Fruit fly (Drosophila melanogaster) whole organism, embryonic: ENCODE data around the gene Yip1d1.

Experiments
- Adf1 ChIP-seq: fragments of 200-800 bp; sonication (Bioruptor generic); IDR thresholded peaks from 2 replicates; pipeline ENCODE4 v1.3.6; 2022; ENCODE audit warnings: missing biosample characterization, missing genetic modification characterization
- CG12104 ChIP-seq: fragments of 200-800 bp; sonication (Bioruptor generic); optimal IDR thresholded peaks from 3 replicates; lab custom pipeline; 2016; ENCODE audit warnings: missing biosample characterization, missing genetic modification characterization
- CG32772 ChIP-seq: fragments of 200-800 bp; sonication (Bioruptor generic); IDR thresholded peaks from 2 replicates; pipeline ENCODE4 v1.3.6; 2022; ENCODE audit warnings: missing biosample characterization, missing genetic modification characterization
- CG4360 ChIP-seq: fragments of 200-800 bp; sonication (Bioruptor generic); IDR thresholded peaks from 2 replicates; pipeline ENCODE4 v1.3.6; 2022; ENCODE audit warnings: missing biosample characterization, missing genetic modification characterization
- CG8478 ChIP-seq: fragments of >200 bp; optimal IDR thresholded peaks from 2 replicates; lab custom pipeline; 2018
- Dp ChIP-seq: fragments of 200-800 bp; sonication (Bioruptor generic); optimal IDR thresholded peaks from 2 replicates; lab custom pipeline; 2018; ENCODE audit warnings: missing biosample characterization, mild to moderate bottlenecking, missing genetic modification characterization, moderate library complexity
- Lpt ChIP-seq: fragments of >200 bp; optimal IDR thresholded peaks from 2 replicates; lab custom pipeline; 2018; ENCODE audit warnings: missing biosample characterization, missing genetic modification characterization
- Rfx ChIP-seq: fragments of 200-800 bp; sonication (Bioruptor generic); IDR thresholded peaks from 2 replicates; pipeline ENCODE4 v1.3.6; 2022; ENCODE audit warnings: missing biosample characterization, missing genetic modification characterization
- kay ChIP-seq: fragments of 200-800 bp; sonication (Bioruptor generic); optimal IDR thresholded peaks from 2 replicates; lab custom pipeline; 2016; ENCODE audit warnings: missing biosample characterization, missing genetic modification characterization
- pnt ChIP-seq: fragments of 200-800 bp; sonication (Bioruptor generic); optimal IDR thresholded peaks from 3 replicates; lab custom pipeline; 2016; ENCODE audit warnings: missing biosample characterization, missing genetic modification characterization
- salm ChIP-seq: fragments of 200-800 bp; sonication (Bioruptor generic); optimal IDR thresholded peaks from 2 replicates; lab custom pipeline; 2018; ENCODE audit warnings: missing biosample characterization, mild to moderate bottlenecking, missing genetic modification characterization
- sisA ChIP-seq: fragments of 200-800 bp; sonication (Bioruptor generic); IDR thresholded peaks from 2 replicates; pipeline ENCODE4 v1.3.6; 2022; ENCODE audit warnings: missing biosample characterization, missing genetic modification characterization
- trh ChIP-seq: fragments of 200-800 bp; sonication (Bioruptor generic); optimal IDR thresholded peaks from 2 replicates; lab custom pipeline; 2016; ENCODE audit warnings: missing biosample characterization, missing genetic modification characterization

DNA sequence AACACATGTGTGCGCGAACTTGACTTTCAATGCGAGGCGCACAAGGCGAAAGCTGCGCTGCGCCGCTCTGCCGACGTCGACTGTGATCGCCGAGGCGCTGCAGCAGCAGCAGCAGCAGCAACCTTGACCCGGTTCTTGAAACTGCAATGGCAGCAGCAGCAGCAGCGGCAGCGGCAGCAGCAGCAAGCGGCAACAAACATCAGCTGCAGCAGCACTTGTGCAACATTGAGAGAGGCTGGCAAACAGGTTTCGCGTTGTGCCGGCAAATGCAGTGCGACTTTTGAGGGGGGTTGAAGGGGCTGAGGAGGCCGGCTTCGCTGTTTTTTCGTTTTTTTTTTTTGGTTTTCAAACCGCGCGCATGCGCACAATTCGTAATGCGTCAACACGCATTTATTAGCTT lies 43.7 kb upstream of the Yip1d1 start:
- TF ChIP-seq Rfx (GFP tag; lab: Robert Waterston, UW), result no peak
- TF ChIP-seq CG4360 (GFP tag; lab: Robert Waterston, UW), result no peak
- no peak for TF ChIP-seq Lpt
- no peak for TF ChIP-seq pnt (GFP tag; lab: Kevin White, UChicago)
- TF ChIP-seq trh (GFP tag; lab: Kevin White, UChicago), result no peak
- TF ChIP-seq CG8478 (lab: Kevin White, UChicago), result no peak
- TF ChIP-seq salm (tag; lab: Kevin White, UChicago), result no peak
- no peak for TF ChIP-seq CG32772
- no peak for TF ChIP-seq Adf1 (GFP tag; lab: Robert Waterston, UW)
- no peak for TF ChIP-seq Dp
- no peak for TF ChIP-seq sisA
- no peak for TF ChIP-seq kay (GFP tag; lab: Kevin White, UChicago)
- no peak for TF ChIP-seq CG12104 (GFP tag; lab: Kevin White, UChicago)
